Worm (Caenorhabditis elegans) whole organism, L3 larva: ENCODE data around the gene T13F3.6.

Experiments
- R02D3.7 ChIP-seq: fragments of 150-350 bp; optimal IDR thresholded peaks from 2 replicates; lab custom pipeline; 2014; ENCODE audit warnings: missing biosample characterization, missing genetic modification characterization
- lin-39 ChIP-seq: fragments of 150-350 bp; optimal IDR thresholded peaks from 2 replicates; lab custom pipeline; 2018; ENCODE audit warnings: missing biosample characterization, missing genetic modification reagents, missing genetic modification characterization
- mdl-1 ChIP-seq: fragments of 150-350 bp; optimal IDR thresholded peaks from 2 replicates; lab custom pipeline; 2014; ENCODE audit warnings: missing biosample characterization, missing genetic modification characterization
- nhr-11 ChIP-seq: fragments of 150-350 bp; optimal IDR thresholded peaks from 2 replicates; lab custom pipeline; 2014; ENCODE audit warnings: missing biosample characterization, missing genetic modification characterization
- nhr-12 ChIP-seq: fragments of 150-350 bp; optimal IDR thresholded peaks from 2 replicates; lab custom pipeline; 2014; ENCODE audit warnings: missing biosample characterization, missing genetic modification characterization
- nhr-25 ChIP-seq: sonication (generic microtip); optimal IDR thresholded peaks from 2 replicates; lab custom pipeline; 2017; ENCODE audit warnings: missing biosample characterization, missing genetic modification characterization
- nhr-28 ChIP-seq: fragments of 150-350 bp; optimal IDR thresholded peaks from 2 replicates; lab custom pipeline; 2014; ENCODE audit warnings: missing biosample characterization, missing genetic modification characterization
- nhr-76 ChIP-seq: fragments of 150-350 bp; sonication (generic microtip); optimal IDR thresholded peaks from 5 replicates; lab custom pipeline; 2014; ENCODE audit warnings: missing biosample characterization, missing genetic modification characterization
- nhr-77 ChIP-seq: fragments of 150-350 bp; optimal IDR thresholded peaks from 2 replicates; lab custom pipeline; 2014; ENCODE audit warnings: missing biosample characterization, missing genetic modification characterization
- pha-4 ChIP-seq: fragments of 150-350 bp; optimal IDR thresholded peaks from 2 replicates; lab custom pipeline; 2014; ENCODE audit warnings: missing biosample characterization, missing genetic modification reagents, missing genetic modification characterization
- unc-39 ChIP-seq: sonication (generic microtip); optimal IDR thresholded peaks from 4 replicates; lab custom pipeline; 2017; ENCODE audit warnings: missing biosample characterization, missing genetic modification characterization
- unc-62 ChIP-seq: fragments of 150-350 bp; sonication (generic microtip); optimal IDR thresholded peaks from 4 replicates; lab custom pipeline; 2014; ENCODE audit warnings: missing biosample characterization, missing genetic modification reagents, missing genetic modification characterization

- TF ChIP-seq nhr-76 (tag; lab: Kevin White, UChicago) = no peak
- TF ChIP-seq R02D3.7 (tag; lab: Kevin White, UChicago) = no peak
- TF ChIP-seq unc-62 = no peak
- no peak for TF ChIP-seq nhr-12 (tag; lab: Kevin White, UChicago)
- TF ChIP-seq unc-39 (tag; lab: Kevin White, UChicago) = no peak
- no peak for TF ChIP-seq nhr-25 (tag; lab: Kevin White, UChicago)
- no peak for TF ChIP-seq lin-39 (tag; lab: Kevin White, UChicago)
- no peak for TF ChIP-seq nhr-28 (tag; lab: Kevin White, UChicago)
- no peak for TF ChIP-seq mdl-1 (tag; lab: Kevin White, UChicago)
- no peak for TF ChIP-seq pha-4
- TF ChIP-seq nhr-77 = no peak
- TF ChIP-seq nhr-11 = no peak
Observed at ce11 chrV:16249105-16249504, 21.9 kb downstream of the T13F3.6 start.
